Worm (Caenorhabditis elegans): Measurements from ENCODE around the gene nhr-78.

nhr-78 gene

DNA sequence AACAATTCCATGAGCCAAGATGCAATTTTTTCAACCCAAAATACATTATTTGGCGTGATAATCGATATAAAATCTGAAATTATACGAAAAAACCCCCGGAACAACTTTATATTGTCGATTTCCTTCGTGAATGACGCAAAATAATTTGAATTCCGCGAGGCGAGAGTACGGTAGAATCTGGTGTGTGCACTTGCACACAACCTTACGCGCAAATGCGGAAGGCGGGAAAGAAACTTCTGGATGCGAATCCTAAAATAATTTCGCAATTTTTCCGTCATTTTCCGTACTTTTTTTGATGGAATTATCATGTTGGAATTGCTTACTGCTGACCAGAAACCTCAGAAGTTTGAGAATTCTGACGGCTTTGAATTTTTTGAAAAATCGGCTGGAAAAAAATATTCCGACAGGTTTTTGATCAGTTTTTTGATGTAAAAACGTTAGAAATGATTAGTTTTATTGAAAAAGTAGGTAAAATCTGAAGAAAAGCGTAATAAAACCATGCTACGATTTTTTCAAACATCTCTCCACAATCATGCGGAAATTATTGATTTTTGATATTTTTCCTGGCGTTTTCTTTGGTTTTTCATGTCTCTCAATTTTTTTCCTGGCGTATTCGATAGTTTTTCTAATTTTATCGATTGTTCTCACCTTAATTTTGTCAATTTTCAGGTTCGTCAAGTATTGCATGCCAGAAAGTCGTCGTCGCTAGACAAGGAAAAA, 29.7 kb upstream of the nhr-78 start, which contains the start of gene set-9:
Gene set-9, plus strand, starts transcription at position 670 of the 720 bp plus-strand sequence.
- TF ChIP-seq ceh-82 (tag; optimal IDR thresholded peaks at IDR 0.05) (no peak), gmeb-1 (tag; optimal IDR thresholded peaks at IDR 0.05) (no peak), unc-62 (GFP tag; optimal IDR thresholded peaks at IDR 0.05) (no peak), aly-2 (tag; optimal IDR thresholded peaks at IDR 0.05) (no peak), Y55F3AM.14 (GFP tag; optimal IDR thresholded peaks at IDR 0.05) (no peak), nhr-25 (tag; optimal IDR thresholded peaks at IDR 0.05) (no peak), ama-1 (optimal IDR thresholded peaks at IDR 0.05) (no peak), mdl-1 (tag; optimal IDR thresholded peaks at IDR 0.05) (no peak), F13H6.1 (tag; optimal IDR thresholded peaks at IDR 0.05) (no peak)

DNA sequence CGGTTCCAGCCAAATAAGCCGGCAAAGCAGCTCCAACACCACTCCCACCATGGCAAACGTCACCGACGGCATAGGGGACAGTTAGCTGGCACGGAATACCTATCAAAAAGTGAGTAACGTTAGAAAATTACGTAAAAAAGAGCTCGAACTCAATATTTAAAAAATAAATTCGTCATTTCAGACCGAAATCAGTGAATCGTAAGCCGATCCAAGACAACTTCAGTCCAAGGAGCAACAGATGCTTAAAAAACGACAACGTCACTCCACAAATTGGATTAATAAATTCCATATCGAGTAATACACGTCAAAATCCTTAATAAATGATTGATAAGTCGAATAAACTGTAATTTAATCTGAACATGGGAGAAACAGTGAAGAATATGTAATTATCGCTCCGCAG, 28.6 kb upstream of the nhr-78 start:
- no peak for TF ChIP-seq lin-39 (tag; optimal IDR thresholded peaks at IDR 0.05)
- TF ChIP-seq unc-55 (GFP tag; optimal IDR thresholded peaks at IDR 0.05): no peak
- TF ChIP-seq ztf-11 (tag; optimal IDR thresholded peaks at IDR 0.05): no peak
- no peak for TF ChIP-seq alr-1 (tag; optimal IDR thresholded peaks at IDR 0.05)
- no peak for TF ChIP-seq mdl-1 (tag; optimal IDR thresholded peaks at IDR 0.05)
- no peak for TF ChIP-seq lsy-2 (tag; optimal IDR thresholded peaks at IDR 0.05)
- no peak for TF ChIP-seq unc-39 (tag; optimal IDR thresholded peaks at IDR 0.05)
- TF ChIP-seq sma-9 (GFP tag; optimal IDR thresholded peaks at IDR 0.05): no peak
- no peak for TF ChIP-seq sma-9 (tag; optimal IDR thresholded peaks at IDR 0.05)
- TF ChIP-seq nhr-10 (tag; optimal IDR thresholded peaks at IDR 0.05): no peak
- no peak for TF ChIP-seq egl-27 (tag; optimal IDR thresholded peaks at IDR 0.05)
- no peak for TF ChIP-seq ceh-16 (tag; optimal IDR thresholded peaks at IDR 0.05)

DNA sequence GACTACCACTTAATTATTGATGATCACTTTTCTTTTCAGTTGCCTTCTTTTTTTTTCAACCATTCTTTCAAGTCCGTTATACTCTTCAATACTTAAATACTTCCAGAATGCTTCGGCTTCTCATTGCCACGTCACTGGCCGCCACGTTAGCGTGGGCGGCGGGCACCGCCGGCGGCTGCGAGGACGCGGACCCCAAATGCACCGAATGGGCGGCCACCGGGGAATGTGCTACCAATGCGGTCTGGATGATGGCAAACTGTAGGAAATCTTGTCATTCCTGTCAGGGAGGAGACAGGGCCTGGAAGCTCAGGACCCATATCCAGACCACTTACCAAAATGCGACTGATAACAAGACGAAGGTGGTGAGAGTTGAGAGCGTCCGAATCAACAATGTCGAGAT, 23.5 kb upstream of the nhr-78 start, which contains the start of gene lgc-22:
Gene lgc-22, plus strand, starts transcription at position 105 of the 400 bp plus-strand sequence.
- TF ChIP-seq zag-1 (tag; optimal IDR thresholded peaks at IDR 0.05): no peak
- no peak for TF ChIP-seq ZK546.5 (tag; optimal IDR thresholded peaks at IDR 0.05)
- TF ChIP-seq lin-13 (GFP tag; optimal IDR thresholded peaks at IDR 0.05): no peak
- no peak for TF ChIP-seq ztf-4 (tag; optimal IDR thresholded peaks at IDR 0.05)
- TF ChIP-seq elt-1 (tag; optimal IDR thresholded peaks at IDR 0.05): no peak
- no peak for TF ChIP-seq ceh-16 (tag; optimal IDR thresholded peaks at IDR 0.05)
- TF ChIP-seq lin-11 (tag; optimal IDR thresholded peaks at IDR 0.05): no peak
- no peak for TF ChIP-seq fos-1 (tag; optimal IDR thresholded peaks at IDR 0.05)
- no peak for TF ChIP-seq nhr-23 (tag; optimal IDR thresholded peaks at IDR 0.05)
- no peak for TF ChIP-seq alr-1 (tag; optimal IDR thresholded peaks at IDR 0.05)

DNA sequence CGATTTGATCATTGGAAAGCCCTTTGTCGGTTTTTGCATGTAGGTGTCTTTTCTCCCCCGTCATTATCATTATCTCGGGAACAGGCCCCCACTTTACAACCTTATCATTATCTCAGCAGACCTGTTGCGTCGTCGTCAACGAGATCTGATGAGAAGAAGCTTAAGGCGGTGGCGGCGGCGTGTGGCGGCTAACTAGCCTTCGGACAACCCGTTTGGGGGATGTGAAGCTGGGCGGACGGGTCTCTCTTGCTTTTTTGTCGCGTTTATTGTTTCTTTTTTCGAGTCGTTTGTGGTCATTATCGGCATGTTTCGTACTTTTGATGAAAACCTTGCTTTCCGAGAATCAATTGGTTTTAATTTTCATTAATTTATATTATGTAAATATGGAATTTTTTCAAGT, 22.3 kb upstream of the nhr-78 start:
- TF ChIP-seq ceh-16 (tag; optimal IDR thresholded peaks at IDR 0.05) (no peak), nhr-25 (tag; optimal IDR thresholded peaks at IDR 0.05) (peak; percentile 44), nhr-21 (tag; optimal IDR thresholded peaks at IDR 0.05) (peak; percentile 30)

DNA sequence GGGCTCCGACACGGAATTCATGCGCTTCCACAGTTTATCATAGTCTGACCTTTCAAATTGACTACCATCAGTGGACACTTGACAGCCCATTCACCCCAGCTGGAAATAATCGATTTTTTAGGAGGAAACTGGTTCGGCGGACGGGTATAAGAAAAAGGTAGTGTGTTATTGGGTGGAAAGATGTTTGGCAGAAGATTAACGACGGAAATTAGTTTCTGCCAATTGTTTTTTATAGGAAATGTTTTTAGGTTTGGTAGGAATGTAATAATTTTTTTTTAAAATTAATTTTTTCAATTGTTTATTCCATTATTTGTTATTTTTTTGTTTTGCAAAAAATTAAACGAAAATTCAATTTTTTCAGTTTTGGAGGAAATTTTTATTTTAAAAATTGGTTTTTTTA, 21.3 kb upstream of the nhr-78 start, which contains the start of gene F15E6.9:
Gene F15E6.9, minus strand, starts transcription at position 101 of the 400 bp plus-strand sequence.
- TF ChIP-seq ceh-82 (tag; optimal IDR thresholded peaks at IDR 0.05) (no peak), nhr-11 (tag; optimal IDR thresholded peaks at IDR 0.05) (no peak), lin-11 (tag; optimal IDR thresholded peaks at IDR 0.05) (no peak), nhr-129 (tag; optimal IDR thresholded peaks at IDR 0.05) (no peak), mbf-1 (tag; optimal IDR thresholded peaks at IDR 0.05) (no peak), nhr-12 (tag; optimal IDR thresholded peaks at IDR 0.05) (no peak), alr-1 (tag; optimal IDR thresholded peaks at IDR 0.05) (no peak), ztf-4 (tag; optimal IDR thresholded peaks at IDR 0.05) (no peak)

DNA sequence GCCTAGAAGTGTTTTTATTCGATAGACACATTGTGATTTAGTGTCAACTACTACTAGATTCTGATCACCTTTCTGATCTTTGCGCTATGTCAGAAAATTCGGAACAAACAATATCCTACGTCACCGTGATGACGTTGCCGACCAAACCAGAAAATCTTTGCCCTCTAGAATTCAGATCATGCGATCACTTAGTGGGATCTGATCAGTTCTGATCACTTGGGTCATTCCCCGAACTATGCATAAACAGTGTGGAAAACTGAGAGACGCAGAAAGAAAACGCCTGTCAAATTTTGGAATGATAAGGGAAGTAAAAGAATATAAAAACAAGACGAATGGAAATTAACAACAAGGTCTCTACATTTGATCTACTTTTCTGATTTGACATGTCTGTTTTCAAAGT, 16.9 kb upstream of the nhr-78 start, which contains the start of gene F15E6.3:
Gene F15E6.3, plus strand, starts transcription at position 344 of the 400 bp plus-strand sequence.
- peak; percentile 85 for TF ChIP-seq sma-3 (GFP tag; optimal IDR thresholded peaks at IDR 0.05)
- peak; percentile 72 for TF ChIP-seq nhr-25 (tag; optimal IDR thresholded peaks at IDR 0.05)
- TF ChIP-seq nhr-129 (tag; optimal IDR thresholded peaks at IDR 0.05): peak; percentile 18
- peak; percentile 78 for TF ChIP-seq sma-9 (GFP tag; optimal IDR thresholded peaks at IDR 0.05)
- TF ChIP-seq sma-9 (tag; optimal IDR thresholded peaks at IDR 0.05): no peak
- TF ChIP-seq gmeb-1 (tag; optimal IDR thresholded peaks at IDR 0.05): peak; percentile 23
- TF ChIP-seq Y55F3AM.14 (GFP tag; optimal IDR thresholded peaks at IDR 0.05): no peak
- TF ChIP-seq nhr-21 (tag; optimal IDR thresholded peaks at IDR 0.05): peak; percentile 72
- TF ChIP-seq ztf-11 (tag; optimal IDR thresholded peaks at IDR 0.05): no peak

Measured in whole organism, L2 larva.